Fruit fly (Drosophila melanogaster) ovary, adult (tissue): ENCODE results near the gene CG4619.

Experiments
- CG17801 ChIP-seq: fragments of 200-800 bp; optimal IDR thresholded peaks from 2 replicates; lab custom pipeline; 2019; ENCODE audit warnings: missing biosample characterization, mild to moderate bottlenecking, missing genetic modification characterization, moderate library complexity; ENCODE audit not compliant: partially characterized antibody

Gene CG4619

DNA sequence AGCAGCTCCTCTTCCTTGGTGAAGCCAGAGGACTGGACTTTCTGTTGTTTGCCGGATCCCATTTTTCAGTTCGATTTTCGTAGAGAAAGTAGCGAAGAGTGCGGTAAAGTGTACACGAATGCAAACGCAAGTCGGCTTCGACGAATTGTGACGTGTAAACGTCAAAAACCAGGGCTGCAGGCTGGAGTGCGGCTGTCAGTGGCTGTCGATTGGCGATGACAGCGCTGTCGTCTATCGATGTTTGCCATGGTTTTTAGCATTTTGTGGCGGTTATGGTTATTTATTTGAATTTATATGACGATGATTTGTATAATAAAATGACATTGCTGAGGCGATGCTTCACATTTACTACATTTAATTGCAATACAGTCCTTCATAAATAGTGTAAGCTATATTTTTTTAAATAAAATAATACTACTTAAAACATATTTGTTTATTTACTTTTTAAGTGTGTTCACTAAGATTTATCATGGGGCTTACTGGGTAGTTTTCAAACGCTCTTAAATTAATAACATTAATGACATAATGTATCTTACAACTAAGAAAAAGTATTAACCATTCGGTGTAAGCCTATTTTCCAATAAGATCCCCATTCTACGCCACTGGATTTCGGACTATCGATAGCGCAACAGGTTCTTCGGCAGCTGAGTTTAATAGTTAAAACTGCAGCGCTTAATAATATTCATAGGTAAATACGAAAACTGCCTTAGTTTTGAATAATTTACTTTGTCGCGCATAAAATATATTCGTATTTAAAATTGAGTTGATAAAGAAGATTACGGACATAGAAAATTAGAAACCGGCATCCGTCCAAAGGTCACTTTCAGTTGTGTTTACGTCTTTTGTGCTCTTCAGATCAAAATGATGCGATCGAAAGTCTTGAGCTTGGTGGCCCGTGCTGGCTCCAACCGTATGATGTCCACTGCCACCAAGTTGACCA, 20.4 kb upstream of the CG4619 start, which contains the start of the genes CG5885 and CG4598:
Gene CG5885, minus strand, starts transcription at position 311 of the 940 bp plus-strand sequence.
Gene CG4598, plus strand, starts transcription at position 599 of the 940 bp plus-strand sequence.
- peak; percentile 64 for TF ChIP-seq CG17801 (GFP tag; lab: Kevin White, UChicago)

- TF ChIP-seq CG17801 (GFP tag; lab: Kevin White, UChicago), result no peak
Observed at dm6 chr2L:9919218-9919617, 19.4 kb upstream of the CG4619 start.

- no peak for TF ChIP-seq CG17801 (GFP tag; lab: Kevin White, UChicago)
Observed at dm6 chr2L:9919949-9920348, 18.7 kb upstream of the CG4619 start, which contains the start of gene CG4594. Gene CG4594, plus strand, starts transcription at chr2L:9920160.

DNA sequence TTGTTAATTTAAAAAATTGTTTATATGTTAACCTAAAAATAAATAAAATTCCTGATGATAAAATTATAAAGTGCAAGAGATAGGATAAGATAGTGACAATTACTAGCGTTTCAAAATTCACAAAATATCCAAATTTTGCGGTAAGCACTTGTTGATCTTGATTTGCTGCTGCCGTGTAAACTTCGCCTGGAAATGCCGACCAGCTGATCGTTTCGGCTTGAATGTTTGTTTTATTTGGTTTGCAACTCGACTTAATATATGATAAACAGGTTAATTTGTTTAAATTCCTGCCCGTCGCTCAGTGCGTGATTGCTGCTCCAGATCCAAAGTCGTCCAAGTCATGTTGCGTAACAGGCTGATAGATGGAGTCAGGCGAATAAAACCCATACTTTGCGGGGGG, 17.3 kb upstream of the CG4619 start, which contains the start of gene CG4592:
Gene CG4592, plus strand, starts transcription at position 233 of the 400 bp plus-strand sequence.
- TF ChIP-seq CG17801 (GFP tag; lab: Kevin White, UChicago), result peak; percentile 80

DNA sequence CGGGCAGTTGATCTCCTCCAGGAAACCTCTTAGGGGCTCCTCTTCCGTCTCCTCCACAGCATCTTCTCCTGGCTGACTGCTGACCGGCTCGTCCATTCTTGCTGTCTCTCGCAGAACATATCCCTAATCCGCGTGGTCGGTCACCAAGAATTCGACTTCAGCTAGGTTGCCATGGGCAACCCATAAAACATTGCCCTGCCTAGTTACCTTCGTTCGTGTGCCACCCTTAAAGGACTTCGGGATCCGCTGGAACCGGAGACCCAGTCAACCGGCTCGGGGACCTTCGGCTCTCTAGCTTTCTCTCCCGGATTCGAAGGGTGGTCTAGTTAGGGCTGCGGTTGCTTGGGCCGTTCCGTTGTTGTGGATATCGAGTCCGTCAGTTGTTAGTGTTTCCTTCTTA, 13.9 kb upstream of the CG4619 start, which contains the start of the genes TbCMF46 and CG42366:
Gene TbCMF46, minus strand, starts transcription at position 101 of the 400 bp plus-strand sequence.
Gene CG42366, plus strand, starts transcription at position 397 of the 400 bp plus-strand sequence.
- no peak for TF ChIP-seq CG17801 (GFP tag; lab: Kevin White, UChicago)

- TF ChIP-seq CG17801 (GFP tag; lab: Kevin White, UChicago), result no peak
Observed at dm6 chr2L:9930280-9930679, 8.4 kb upstream of the CG4619 start, which contains the start of gene CG42367. Gene CG42367, plus strand, starts transcription at chr2L:9930580.

dm6 chr2L:9933063-9933462, 5.6 kb upstream of the CG4619 start, which contains the start of gene Cpr30F:
Gene Cpr30F, minus strand, starts transcription at chr2L:9933163.
- no peak for TF ChIP-seq CG17801 (GFP tag; lab: Kevin White, UChicago)

DNA sequence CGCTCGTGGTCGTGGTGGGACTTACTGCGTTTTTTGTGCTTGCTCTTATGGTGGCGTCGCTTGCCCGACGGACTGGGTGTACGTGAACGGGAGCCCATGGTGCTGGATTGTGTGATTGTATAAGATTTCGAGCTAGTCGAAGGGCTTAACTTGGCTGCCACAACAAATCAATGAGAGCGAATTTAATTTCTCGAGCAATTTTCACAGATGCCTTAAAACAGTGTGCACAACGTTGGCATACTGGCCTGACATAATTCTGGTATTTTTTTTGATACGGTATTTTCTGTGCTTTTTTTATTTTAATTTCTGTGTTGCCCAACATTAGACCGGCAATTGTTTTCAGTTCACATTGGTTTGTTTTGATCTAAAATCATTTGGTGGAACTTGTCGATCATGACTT, 755 bp upstream of the CG4619 start, which contains the start of gene Arglu1:
Gene Arglu1, minus strand, starts transcription at position 227 of the 400 bp plus-strand sequence.
- peak; percentile 69 for TF ChIP-seq CG17801 (GFP tag; lab: Kevin White, UChicago)

DNA sequence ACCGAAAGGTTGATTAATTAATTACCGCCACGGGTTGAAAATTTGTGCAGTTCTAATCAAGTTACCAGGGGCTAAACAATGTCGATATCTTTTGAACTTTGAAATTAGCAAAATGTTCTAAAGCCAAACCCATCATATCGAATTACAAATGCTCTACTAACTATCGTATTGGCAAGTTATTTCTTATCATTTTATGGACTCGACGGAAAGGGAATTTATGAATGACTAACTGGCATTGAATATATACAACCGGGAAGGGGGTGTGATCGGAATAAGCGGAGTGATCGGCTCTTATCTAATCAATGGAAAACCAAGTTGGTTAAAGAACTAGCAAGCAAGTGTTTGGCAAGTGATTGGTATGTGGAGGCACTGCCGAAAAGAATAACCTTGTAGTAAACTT, 4.9 kb downstream of the CG4619 start:
- TF ChIP-seq CG17801 (GFP tag; lab: Kevin White, UChicago), result no peak

DNA sequence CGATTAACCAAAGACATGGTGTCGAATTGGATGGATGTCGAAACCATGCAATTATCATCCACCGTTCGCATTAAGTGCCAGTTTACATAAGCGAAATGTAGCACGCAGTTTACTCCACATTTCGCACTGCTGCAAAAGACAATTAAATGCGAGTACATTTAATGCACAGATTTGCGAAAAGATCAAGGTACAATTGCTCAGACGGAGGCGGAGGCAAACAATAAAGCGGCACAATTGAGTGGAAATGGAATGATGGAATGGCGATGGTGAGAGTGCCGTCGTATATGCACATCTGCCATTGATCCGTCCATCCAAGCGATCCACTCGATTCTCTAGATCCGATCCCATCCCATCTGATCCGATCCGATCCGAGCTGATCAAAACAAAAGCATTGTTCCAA, 6.4 kb downstream of the CG4619 start:
- TF ChIP-seq CG17801 (GFP tag; lab: Kevin White, UChicago), result no peak

dm6 chr2L:9946051-9946450, 7.4 kb downstream of the CG4619 start:
- no peak for TF ChIP-seq CG17801 (GFP tag; lab: Kevin White, UChicago)

DNA sequence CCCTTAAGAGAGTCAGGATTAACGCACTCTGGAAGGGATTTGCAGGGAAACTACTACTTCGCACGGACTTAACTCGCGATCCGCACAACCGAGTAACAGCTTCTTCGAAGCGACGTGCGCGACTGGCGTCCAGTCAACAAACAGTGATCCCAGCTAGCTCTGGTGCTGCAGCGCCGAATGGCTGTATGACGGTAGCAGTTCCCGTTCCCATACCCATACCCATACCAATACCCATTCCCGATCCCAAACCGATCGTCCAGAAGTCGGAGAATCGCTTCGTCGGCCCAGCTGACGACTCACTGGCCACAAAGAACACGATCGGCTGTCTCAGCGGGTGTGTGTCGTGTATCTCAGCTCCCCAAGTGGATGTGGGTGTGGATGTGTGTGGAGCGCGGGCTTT, 8.6 kb downstream of the CG4619 start, which contains the start of gene CG5853:
Gene CG5853, minus strand, starts transcription at position 384 of the 400 bp plus-strand sequence.
- TF ChIP-seq CG17801 (GFP tag; lab: Kevin White, UChicago), result peak; percentile 66

DNA sequence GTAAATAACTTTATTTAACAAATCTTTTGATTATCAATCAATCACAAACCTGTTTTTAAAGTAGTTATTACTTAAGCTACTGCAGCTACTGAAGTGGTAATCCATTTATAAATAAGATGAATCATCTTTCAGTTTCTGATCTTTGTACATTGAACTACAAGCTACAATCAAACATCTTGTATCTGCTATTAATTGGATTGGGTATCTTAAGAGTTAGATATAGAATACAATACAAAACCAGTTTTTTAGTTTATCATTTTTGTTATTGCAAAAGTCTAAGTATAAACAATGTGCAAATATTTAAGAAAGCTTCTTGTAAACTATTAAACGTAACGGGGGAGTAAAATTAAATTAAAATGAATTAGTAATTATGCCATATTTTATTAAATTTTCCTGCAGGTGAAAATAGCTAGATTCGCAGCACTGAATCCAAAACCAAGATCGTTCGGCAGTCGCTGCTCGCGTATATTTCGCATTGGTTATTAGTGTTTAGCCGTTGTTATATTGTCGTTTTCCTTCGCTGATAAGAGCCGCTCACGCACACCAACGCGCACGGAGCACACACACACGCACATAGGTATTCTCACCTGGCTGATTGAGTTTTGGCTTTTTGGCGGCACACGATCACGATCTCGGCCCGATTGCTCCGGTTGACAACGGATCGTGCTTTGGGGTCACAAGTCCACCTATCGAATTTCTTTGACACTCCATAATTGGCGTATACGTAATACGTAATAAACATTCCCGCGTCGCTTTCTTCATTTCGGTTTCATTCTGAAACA, 9.3 kb downstream of the CG4619 start:
- no peak for TF ChIP-seq CG17801 (GFP tag; lab: Kevin White, UChicago)

DNA sequence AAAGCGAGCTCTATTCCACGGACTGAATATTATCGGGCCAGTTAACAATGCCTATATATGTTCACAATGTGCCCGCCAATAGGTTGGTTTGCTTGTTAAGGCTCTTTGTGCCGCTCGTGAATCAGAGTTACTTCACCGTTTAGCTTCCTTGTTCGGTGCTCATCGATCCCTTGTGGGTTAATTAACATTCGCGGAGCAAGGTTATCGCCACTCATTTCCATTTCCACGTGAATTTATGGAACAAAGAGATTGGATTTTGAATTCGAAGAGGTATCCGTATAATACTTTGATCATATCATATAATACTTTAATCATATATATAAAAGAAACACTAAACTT, 9.8 kb downstream of the CG4619 start:
- no peak for TF ChIP-seq CG17801 (GFP tag; lab: Kevin White, UChicago)
